Fruit fly (Drosophila melanogaster) whole organism, embryonic: Measurements from ENCODE around the gene CG34453.

Experiments
- Abd-B ChIP-seq: fragments of 200-800 bp; sonication (Bioruptor generic); optimal IDR thresholded peaks from 2 replicates; lab custom pipeline; 2018; ENCODE audit warnings: missing biosample characterization, mild to moderate bottlenecking, missing genetic modification characterization, moderate library complexity
- Aef1 ChIP-seq: fragments of 200-800 bp; sonication (Bioruptor generic); IDR thresholded peaks from 3 replicates; pipeline ENCODE4 v1.3.6; 2022; ENCODE audit warnings: missing biosample characterization, missing genetic modification characterization
- Atf3 ChIP-seq: fragments of 200-800 bp; sonication (Bioruptor generic); optimal IDR thresholded peaks from 3 replicates; lab custom pipeline; 2016; ENCODE audit warnings: missing biosample characterization, missing genetic modification characterization
- Bteb2 ChIP-seq: fragments of 200-800 bp; sonication (Bioruptor generic); optimal IDR thresholded peaks from 2 replicates; lab custom pipeline; 2016; ENCODE audit warnings: missing biosample characterization, missing genetic modification characterization
- CG10959 ChIP-seq: fragments of 200-800 bp; sonication (Bioruptor generic); IDR thresholded peaks from 2 replicates; pipeline ENCODE4 v1.3.6; 2022; ENCODE audit warnings: missing biosample characterization, missing genetic modification characterization
- CG11456 ChIP-seq: fragments of 200-800 bp; sonication (Bioruptor generic); IDR thresholded peaks from 3 replicates; pipeline ENCODE4 v1.3.6; 2022; ENCODE audit warnings: missing biosample characterization, missing genetic modification characterization
- CG11504 ChIP-seq: fragments of 200-800 bp; sonication (Bioruptor generic); optimal IDR thresholded peaks from 3 replicates; lab custom pipeline; 2019; ENCODE audit warnings: missing biosample characterization, mild to moderate bottlenecking, missing genetic modification characterization, moderate library complexity
- CG11695 ChIP-seq: fragments of 200-800 bp; sonication (Bioruptor generic); IDR thresholded peaks from 3 replicates; pipeline ENCODE4 v1.3.6; 2022; ENCODE audit warnings: missing biosample characterization, missing genetic modification characterization
- CG1233 ChIP-seq: fragments of 200-800 bp; sonication (Bioruptor generic); optimal IDR thresholded peaks from 4 replicates; lab custom pipeline; 2018; ENCODE audit warnings: missing biosample characterization, mild to moderate bottlenecking, missing genetic modification characterization
- CG1602 ChIP-seq: fragments of 200-800 bp; sonication (Bioruptor generic); optimal IDR thresholded peaks from 3 replicates; lab custom pipeline; 2016; ENCODE audit warnings: missing biosample characterization, missing genetic modification characterization
- CG2116 ChIP-seq: fragments of 200-800 bp; sonication (Bioruptor generic); optimal IDR thresholded peaks from 3 replicates; lab custom pipeline; 2018; ENCODE audit warnings: missing biosample characterization, mild to moderate bottlenecking, missing genetic modification characterization
- CG34376 ChIP-seq: fragments of 200-800 bp; sonication (Bioruptor generic); optimal IDR thresholded peaks from 2 replicates; lab custom pipeline; 2018; ENCODE audit warnings: missing biosample characterization, mild to moderate bottlenecking, missing genetic modification characterization
- CG3838 ChIP-seq: fragments of 200-800 bp; sonication (Bioruptor generic); optimal IDR thresholded peaks from 3 replicates; lab custom pipeline; 2016; ENCODE audit warnings: missing biosample characterization, missing genetic modification characterization
- CG3995 ChIP-seq: fragments of 200-800 bp; sonication (Bioruptor generic); optimal IDR thresholded peaks from 3 replicates; lab custom pipeline; 2016; ENCODE audit warnings: missing biosample characterization, missing genetic modification characterization
- CG5953 ChIP-seq: fragments of 200-800 bp; sonication (Bioruptor generic); IDR thresholded peaks from 2 replicates; pipeline ENCODE4 v1.3.6; 2022; ENCODE audit warnings: missing biosample characterization, missing genetic modification characterization
- CG7372 ChIP-seq: fragments of 200-800 bp; sonication (Bioruptor generic); IDR thresholded peaks from 2 replicates; pipeline ENCODE4 v1.3.6; 2022; ENCODE audit warnings: missing biosample characterization, missing genetic modification characterization
- CG8359 ChIP-seq: fragments of 200-800 bp; sonication (Bioruptor generic); optimal IDR thresholded peaks from 2 replicates; lab custom pipeline; 2017; ENCODE audit warnings: missing biosample characterization, mild to moderate bottlenecking, missing genetic modification characterization, borderline replicate concordance
- CkIIα-i1 ChIP-seq: fragments of 200-800 bp; sonication (Bioruptor generic); IDR thresholded peaks from 2 replicates; pipeline ENCODE4 v1.3.6; 2022; ENCODE audit warnings: missing biosample characterization, missing genetic modification characterization
- D19A ChIP-seq: fragments of 200-800 bp; optimal IDR thresholded peaks from 3 replicates; lab custom pipeline; 2019; ENCODE audit warnings: missing biosample characterization, mild to moderate bottlenecking, missing genetic modification characterization, moderate library complexity
- Dfd ChIP-seq, 2 experiments: fragments of >200 bp; optimal IDR thresholded peaks; 2 replicates each; lab custom pipeline; 2017; ENCODE audit warnings: missing biosample characterization in 2 of 2, missing genetic modification characterization in 2 of 2
- Gug ChIP-seq: fragments of 200-800 bp; sonication (Bioruptor generic); IDR thresholded peaks from 4 replicates; pipeline ENCODE4 v1.3.6; 2022; ENCODE audit warnings: missing biosample characterization, missing genetic modification characterization
- HLH4C ChIP-seq: fragments of 200-800 bp; sonication (Bioruptor generic); IDR thresholded peaks from 3 replicates; pipeline ENCODE4 v1.3.6; 2022; ENCODE audit warnings: missing biosample characterization, missing genetic modification characterization; ENCODE audit not compliant: partially characterized antibody
- HmgD ChIP-seq: fragments of 200-800 bp; sonication (Bioruptor generic); optimal IDR thresholded peaks from 3 replicates; lab custom pipeline; 2016; ENCODE audit warnings: missing biosample characterization, missing genetic modification characterization
- HmgZ ChIP-seq: fragments of 200-800 bp; sonication (Bioruptor generic); optimal IDR thresholded peaks from 2 replicates; lab custom pipeline; 2018; ENCODE audit warnings: missing biosample characterization, mild to moderate bottlenecking, missing genetic modification characterization
- Lhr ChIP-seq: fragments of 200-800 bp; sonication (Bioruptor generic); optimal IDR thresholded peaks from 3 replicates; lab custom pipeline; 2017; ENCODE audit warnings: mild to moderate bottlenecking, missing biosample characterization, missing genetic modification reagents, missing genetic modification characterization
- MTF-1 ChIP-seq: fragments of 200-800 bp; sonication (Bioruptor generic); optimal IDR thresholded peaks from 2 replicates; lab custom pipeline; 2018; ENCODE audit warnings: missing biosample characterization, mild to moderate bottlenecking, missing genetic modification characterization, borderline replicate concordance
- Pdp1 ChIP-seq, 2 experiments: fragments of 200-800 bp; sonication (Bioruptor generic); optimal IDR thresholded peaks; 3 replicates each; lab custom pipeline; 2016; ENCODE audit warnings: missing biosample characterization in 2 of 2, missing genetic modification characterization in 2 of 2, mild to moderate bottlenecking in 1 of 2, moderate library complexity in 1 of 2
- Poxn ChIP-seq: fragments of 200-800 bp; sonication (Bioruptor generic); IDR thresholded peaks from 2 replicates; pipeline ENCODE4 v1.3.6; 2022; ENCODE audit warnings: missing biosample characterization, missing genetic modification characterization
- Rfx ChIP-seq: fragments of 200-800 bp; sonication (Bioruptor generic); IDR thresholded peaks from 2 replicates; pipeline ENCODE4 v1.3.6; 2022; ENCODE audit warnings: missing biosample characterization, missing genetic modification characterization
- Scr ChIP-seq: fragments of 200-800 bp; sonication (Bioruptor generic); IDR thresholded peaks from 2 replicates; pipeline ENCODE4 v1.3.6; 2022; ENCODE audit warnings: missing biosample characterization, missing genetic modification characterization; ENCODE audit not compliant: partially characterized antibody
- al ChIP-seq: fragments of 200-800 bp; sonication (Bioruptor generic); IDR thresholded peaks from 2 replicates; pipeline ENCODE4 v1.3.6; 2022; ENCODE audit warnings: missing biosample characterization, missing genetic modification characterization
- amos ChIP-seq: fragments of 200-800 bp; sonication (Bioruptor generic); IDR thresholded peaks from 2 replicates; pipeline ENCODE4 v1.3.6; 2022; ENCODE audit warnings: missing biosample characterization, missing genetic modification characterization; ENCODE audit not compliant: partially characterized antibody
- btn ChIP-seq: fragments of 200-800 bp; sonication (Bioruptor generic); optimal IDR thresholded peaks from 2 replicates; lab custom pipeline; 2016; ENCODE audit warnings: missing biosample characterization, missing genetic modification characterization
- cg ChIP-seq: fragments of 200-800 bp; sonication (Bioruptor generic); optimal IDR thresholded peaks from 3 replicates; lab custom pipeline; 2019; ENCODE audit warnings: missing biosample characterization, mild to moderate bottlenecking, missing genetic modification characterization, moderate library complexity
- da ChIP-seq: fragments of 200-800 bp; sonication (Bioruptor generic); optimal IDR thresholded peaks from 2 replicates; lab custom pipeline; 2016; ENCODE audit warnings: missing biosample characterization, missing genetic modification characterization
- disco-r ChIP-seq: fragments of 200-800 bp; sonication (Bioruptor generic); optimal IDR thresholded peaks from 2 replicates; lab custom pipeline; 2016; ENCODE audit warnings: missing biosample characterization, missing genetic modification characterization
- ems ChIP-seq: fragments of 200-800 bp; sonication (Bioruptor generic); optimal IDR thresholded peaks from 3 replicates; lab custom pipeline; 2016; ENCODE audit warnings: missing biosample characterization, missing genetic modification characterization
- fd3F ChIP-seq: fragments of 200-800 bp; sonication (Bioruptor generic); optimal IDR thresholded peaks from 2 replicates; lab custom pipeline; 2018; ENCODE audit warnings: missing biosample characterization, mild to moderate bottlenecking, missing genetic modification characterization, moderate library complexity
- fd96Cb ChIP-seq: fragments of 200-800 bp; sonication (Bioruptor generic); optimal IDR thresholded peaks from 2 replicates; lab custom pipeline; 2018; ENCODE audit warnings: missing biosample characterization, mild to moderate bottlenecking, missing genetic modification characterization, moderate library complexity
- jing ChIP-seq: fragments of 200-800 bp; sonication (Bioruptor generic); optimal IDR thresholded peaks from 2 replicates; lab custom pipeline; 2018; ENCODE audit warnings: missing biosample characterization, mild to moderate bottlenecking, missing genetic modification characterization
- lilli ChIP-seq: fragments of 200-800 bp; sonication (Bioruptor generic); optimal IDR thresholded peaks from 3 replicates; lab custom pipeline; 2016; ENCODE audit warnings: missing biosample characterization, missing genetic modification characterization
- nerfin-1 ChIP-seq: fragments of 200-800 bp; sonication (Bioruptor generic); optimal IDR thresholded peaks from 3 replicates; lab custom pipeline; 2019; ENCODE audit warnings: missing biosample characterization, mild to moderate bottlenecking, missing genetic modification characterization, moderate library complexity
- oc ChIP-seq: fragments of 200-800 bp; sonication (Bioruptor generic); optimal IDR thresholded peaks from 2 replicates; lab custom pipeline; 2018; ENCODE audit warnings: missing biosample characterization, mild to moderate bottlenecking, missing genetic modification characterization, moderate library complexity
- onecut ChIP-seq: fragments of 200-800 bp; sonication (Bioruptor generic); IDR thresholded peaks from 2 replicates; pipeline ENCODE4 v1.3.6; 2022; ENCODE audit warnings: missing biosample characterization, missing genetic modification characterization
- org-1 ChIP-seq: fragments of 200-800 bp; sonication (Bioruptor generic); optimal IDR thresholded peaks from 2 replicates; lab custom pipeline; 2017; ENCODE audit warnings: missing biosample characterization, missing genetic modification characterization
- otp ChIP-seq: fragments of 200-800 bp; sonication (Bioruptor generic); IDR thresholded peaks from 3 replicates; pipeline ENCODE4, ENCODE4 v1.3.6; 2022; ENCODE audit warnings: missing biosample characterization, missing genetic modification characterization
- pnt ChIP-seq: fragments of 200-800 bp; sonication (Bioruptor generic); optimal IDR thresholded peaks from 3 replicates; lab custom pipeline; 2016; ENCODE audit warnings: missing biosample characterization, missing genetic modification characterization
- tll ChIP-seq, 2 experiments: fragments of 200-800 bp in 1 of 2; fragments of >200 bp in 1 of 2; sonication (Bioruptor generic) in 1 of 2; optimal IDR thresholded peaks; 2 replicates each; lab custom pipeline; 2017 to 2019; ENCODE audit warnings: missing biosample characterization in 2 of 2, missing genetic modification characterization in 2 of 2, mild to moderate bottlenecking in 1 of 2, moderate library complexity in 1 of 2

The CG34453 gene

dm6 chr3L:223019-223902 is 9.9 kb downstream of the CG34453 start, which contains the start of the genes pyx and CG33229 (continued):
- peak; percentile 69; the same call in 1 of the 3 replicates for TF ChIP-seq CG11695 (GFP tag; lab: Robert Waterston, UW)
- TF ChIP-seq Gug (GFP tag; lab: Robert Waterston, UW), result peak; percentile 83
- TF ChIP-seq Atf3 (GFP tag; lab: Kevin White, UChicago), result peak; percentile 80
- TF ChIP-seq cg, result no peak
- peak; percentile 77 for TF ChIP-seq CG8359 (GFP tag; lab: Kevin White, UChicago)
- 0 out of 2 replicates have a peak, but pooled peaks have one; percentile 21 for TF ChIP-seq CG10959 (GFP tag; lab: Robert Waterston, UW)
- TF ChIP-seq fd3F (GFP tag; lab: Kevin White, UChicago), result peak; percentile 81
- peak; percentile 81 for TF ChIP-seq fd96Cb
- peak; percentile 61 for TF ChIP-seq da (GFP tag; lab: Kevin White, UChicago)
- TF ChIP-seq amos (GFP tag; lab: Robert Waterston, UW), result peak; percentile 17; the same call in 1 of the 2 replicates
- peak; percentile 19; the same call in 1 of the 2 replicates for TF ChIP-seq Scr (GFP tag; lab: Robert Waterston, UW)
- TF ChIP-seq al (GFP tag; lab: Robert Waterston, UW), result peak; percentile 86
- no peak for TF ChIP-seq MTF-1 (GFP tag; lab: Kevin White, UChicago)
- peak; percentile 80 for TF ChIP-seq Bteb2 (GFP tag; lab: Kevin White, UChicago)
- TF ChIP-seq CG3838, result peak; percentile 56
- peak; percentile 86 for TF ChIP-seq CG1602 (GFP tag; lab: Kevin White, UChicago)
- peak; percentile 92 for TF ChIP-seq CG11456 (GFP tag; lab: Robert Waterston, UW)
- TF ChIP-seq CG7372 (GFP tag; lab: Robert Waterston, UW), result peak; percentile 87
- TF ChIP-seq Abd-B (GFP tag; lab: Kevin White, UChicago), result peak; percentile 91
- no peak for TF ChIP-seq otp (GFP tag; lab: Robert Waterston, UW)
- peak; percentile 40; the same call in 1 of the 2 replicates for TF ChIP-seq Poxn (GFP tag; lab: Robert Waterston, UW)
- 0 out of 3 replicates have a peak, but pooled peaks have one; percentile 46 for TF ChIP-seq HLH4C (GFP tag; lab: Robert Waterston, UW)
- peak; percentile 77 for TF ChIP-seq ems (GFP tag; lab: Kevin White, UChicago)
- no peak for TF ChIP-seq tll (GFP tag; optimal IDR thresholded peaks at IDR 0.05; lab: Kevin White, UChicago)
- peak; percentile 49 for TF ChIP-seq onecut (GFP tag; lab: Robert Waterston, UW)
- TF ChIP-seq D19A, result peak; percentile 76
- TF ChIP-seq pnt (GFP tag; lab: Kevin White, UChicago), result peak; percentile 67
- TF ChIP-seq org-1, result peak; percentile 64
- peak; percentile 35 for TF ChIP-seq btn (GFP tag; lab: Kevin White, UChicago)
- TF ChIP-seq HmgD (GFP tag; lab: Kevin White, UChicago), result no peak
- no peak for TF ChIP-seq jing (GFP tag; lab: Kevin White, UChicago)
- peak; percentile 75; the same call in 2 of the 3 replicates for TF ChIP-seq Aef1 (GFP tag; lab: Robert Waterston, UW)
- peak; percentile 85 for TF ChIP-seq CG1233 (GFP tag; lab: Kevin White, UChicago)
- peak; percentile 56 for TF ChIP-seq HmgZ
- 0 out of 2 replicates have a peak, but pooled peaks have one; percentile 11 for TF ChIP-seq CkIIα-i1
- peak; percentile 67 to 85 for TF ChIP-seq Pdp1 (GFP tag; optimal IDR thresholded peaks at IDR 0.05; lab: Kevin White, UChicago)
- TF ChIP-seq Rfx, result peak; percentile 94
- TF ChIP-seq Lhr (GFP tag; lab: Kevin White, UChicago), result peak; percentile 31
- peak; percentile 54 for TF ChIP-seq CG34376
- peak; percentile 72 for TF ChIP-seq oc (tag; lab: Kevin White, UChicago)
- no peak for TF ChIP-seq Dfd (GFP tag; optimal IDR thresholded peaks at IDR 0.05; lab: Kevin White, UChicago)
- TF ChIP-seq CG5953 (GFP tag; lab: Robert Waterston, UW), result peak; percentile 69
- TF ChIP-seq lilli, result peak; percentile 92
- peak; percentile 43 for TF ChIP-seq CG3995 (GFP tag; lab: Kevin White, UChicago)
- peak; percentile 62 for TF ChIP-seq nerfin-1 (tag; lab: Kevin White, UChicago)
- peak; percentile 87 for TF ChIP-seq CG11504 (tag; lab: Kevin White, UChicago)
- peak; percentile 61 for TF ChIP-seq CG2116
- TF ChIP-seq disco-r (GFP tag; lab: Kevin White, UChicago), result peak; percentile 75
